Fruit fly (Drosophila melanogaster): Measurements from ENCODE around the gene CycY.

CycY gene

dm6 chr2L:11813665-11814087, at the start of gene CycY (continued):
- TF ChIP-seq HLH4C (GFP tag; IDR thresholded peaks at IDR 0.05; ENCODE audit: partially characterized antibody): 0 out of 3 replicates have a peak, but pooled peaks have one; percentile 47
- no peak for TF ChIP-seq D19B (GFP tag; optimal IDR thresholded peaks at IDR 0.05)
- peak; percentile 8 for TF ChIP-seq unpg (GFP tag; optimal IDR thresholded peaks at IDR 0.05)
- no peak for TF ChIP-seq peb (GFP tag; IDR thresholded peaks at IDR 0.05)
- peak; percentile 36 for TF ChIP-seq CG17829 (tag; optimal IDR thresholded peaks at IDR 0.05)
- TF ChIP-seq Sin3A (optimal IDR thresholded peaks at IDR 0.05): peak; percentile 4
- peak; percentile 68 for TF ChIP-seq Bgb (GFP tag; IDR thresholded peaks at IDR 0.05; ENCODE audit: partially characterized antibody)
- no peak for TF ChIP-seq CG14667 (GFP tag; IDR thresholded peaks at IDR 0.05)
- TF ChIP-seq prd (optimal IDR thresholded peaks at IDR 0.05): no peak
- TF ChIP-seq prd (GFP tag; IDR thresholded peaks at IDR 0.05): 0 out of 3 replicates have a peak, but pooled peaks have one; percentile 20
- peak in 1 of 3 experiments; percentile 6 for TF ChIP-seq Stat92E (GFP tag; optimal IDR thresholded peaks at IDR 0.05)
- TF ChIP-seq stwl (tag; optimal IDR thresholded peaks at IDR 0.05): peak; percentile 86
- peak; percentile 74; the same call in 2 of the 3 replicates for TF ChIP-seq CG34224 (GFP tag; IDR thresholded peaks at IDR 0.05; ENCODE audit: partially characterized antibody)
- TF ChIP-seq CG12391 (tag; optimal IDR thresholded peaks at IDR 0.05): peak; percentile 80
- peak; percentile 39 for TF ChIP-seq Abd-B (GFP tag; optimal IDR thresholded peaks at IDR 0.05)
- TF ChIP-seq Pdp1 (GFP tag; optimal IDR thresholded peaks at IDR 0.05): peak in 1 of 2 experiments; percentile 19
- TF ChIP-seq CG8924 (tag; optimal IDR thresholded peaks at IDR 0.05): peak; percentile 33
- TF ChIP-seq bsh (GFP tag; optimal IDR thresholded peaks at IDR 0.05): peak in 1 of 2 experiments; percentile 14
- no peak for TF ChIP-seq dimm (GFP tag; IDR thresholded peaks at IDR 0.05)
- peak; percentile 38; the same call in 1 of the 2 replicates for TF ChIP-seq CG31441 (GFP tag; IDR thresholded peaks at IDR 0.05)
- TF ChIP-seq CG6175 (GFP tag; IDR thresholded peaks at IDR 0.05): no peak
- TF ChIP-seq phol (tag; optimal IDR thresholded peaks at IDR 0.05): peak; percentile 50
- peak; percentile 2 for TF ChIP-seq CG10147 (GFP tag; optimal IDR thresholded peaks at IDR 0.05)
- TF ChIP-seq shn (GFP tag; optimal IDR thresholded peaks at IDR 0.05): no peak
- TF ChIP-seq Spps (tag; optimal IDR thresholded peaks at IDR 0.05): peak; percentile 15
- peak; percentile 84 for TF ChIP-seq Dll (GFP tag; IDR thresholded peaks at IDR 0.05; ENCODE audit: partially characterized antibody)
- TF ChIP-seq CG1602 (GFP tag; optimal IDR thresholded peaks at IDR 0.05): peak; percentile 4
- peak; percentile 78 for TF ChIP-seq Lhr (GFP tag; optimal IDR thresholded peaks at IDR 0.05)
- TF ChIP-seq CG7786 (GFP tag; optimal IDR thresholded peaks at IDR 0.05): no peak
- no peak for TF ChIP-seq tna (GFP tag; IDR thresholded peaks at IDR 0.05; ENCODE audit: partially characterized antibody)

dm6 chr2L:11853130-11853529, 39.5 kb upstream of the CycY start, which contains the start of gene CG42751:
TSS of gene CG42751 (plus strand) at chr2L:11853430.
- TF ChIP-seq ara (GFP tag; IDR thresholded peaks at IDR 0.05) (no peak), tna (GFP tag; IDR thresholded peaks at IDR 0.05; ENCODE audit: partially characterized antibody) (no peak), E2f2 (GFP tag; IDR thresholded peaks at IDR 0.05) (no peak), Gug (GFP tag; IDR thresholded peaks at IDR 0.05) (no peak), CG12299 (tag; optimal IDR thresholded peaks at IDR 0.05) (no peak), ttk (GFP tag; IDR thresholded peaks at IDR 0.05) (no peak), eve (GFP tag; optimal IDR thresholded peaks at IDR 0.05) (no peak), amos (GFP tag; IDR thresholded peaks at IDR 0.05; ENCODE audit: partially characterized antibody) (no peak), Blimp-1 (GFP tag; optimal IDR thresholded peaks at IDR 0.05) (no peak), Mes4 (GFP tag; optimal IDR thresholded peaks at IDR 0.05) (no peak), Bgb (GFP tag; IDR thresholded peaks at IDR 0.05; ENCODE audit: partially characterized antibody) (no peak), cg (GFP tag; optimal IDR thresholded peaks at IDR 0.05) (no peak), sima (GFP tag; optimal IDR thresholded peaks at IDR 0.05) (no peak)

Measured in whole organism, embryonic.